Worm (Caenorhabditis elegans) whole organism, young adult: ENCODE results near the gene gtap-2.

ENCODE experiments used
- B0035.1 ChIP-seq: sonication (generic microtip); optimal IDR thresholded peaks from 2 replicates; lab custom pipeline; 2016; ENCODE audit warnings: missing genetic modification characterization, mild to moderate bottlenecking, missing compliant biosample characterization, missing genotype, missing genetic modification reagents
- B0261.1 ChIP-seq: sonication (generic microtip); optimal IDR thresholded peaks from 2 replicates; lab custom pipeline; 2016; ENCODE audit warnings: mild to moderate bottlenecking, missing genetic modification characterization, moderate library complexity, missing compliant biosample characterization
- B0336.3 ChIP-seq: fragments of 200-800 bp; sonication (Bioruptor generic); IDR thresholded peaks from 2 replicates; pipeline ENCODE4 v1.3.6; 2022; ENCODE audit warnings: missing genetic modification characterization, missing compliant biosample characterization
- F23B12.7 ChIP-seq: sonication (generic microtip); optimal IDR thresholded peaks from 2 replicates; lab custom pipeline; 2017; ENCODE audit warnings: missing genetic modification characterization, mild to moderate bottlenecking, missing compliant biosample characterization, antibody characterized with exemption, moderate library complexity; ENCODE audit not compliant: insufficient read depth
- F33H1.4 ChIP-seq: fragments of 200-800 bp; sonication (Bioruptor generic); IDR thresholded peaks from 2 replicates; pipeline ENCODE4 v1.3.6; 2022; ENCODE audit warnings: missing genetic modification reagents, missing genetic modification characterization, missing compliant biosample characterization
- T07F8.4 ChIP-seq: sonication (generic microtip); optimal IDR thresholded peaks from 2 replicates; lab custom pipeline; 2016; ENCODE audit warnings: mild to moderate bottlenecking, missing genetic modification characterization, moderate library complexity, missing compliant biosample characterization
- Y53F4B.3 ChIP-seq: fragments of 200-800 bp; sonication (Bioruptor generic); IDR thresholded peaks from 2 replicates; pipeline ENCODE4 v1.3.6; 2022; ENCODE audit warnings: missing genetic modification reagents, missing genetic modification characterization, missing compliant biosample characterization
- Y53G8AR.9 ChIP-seq: fragments of 200-800 bp; sonication (Bioruptor generic); conservative IDR thresholded peaks from 2 replicates; pipeline ENCODE4 v1.3.6; 2022; ENCODE audit warnings: missing genetic modification reagents, missing genetic modification characterization, missing compliant biosample characterization
- Y79H2A.3 ChIP-seq: fragments of 200-800 bp; sonication (Bioruptor generic); conservative IDR thresholded peaks from 2 replicates; pipeline ENCODE4 v1.3.6; 2022; ENCODE audit warnings: missing genetic modification reagents, missing genetic modification characterization, missing compliant biosample characterization
- akir-1 ChIP-seq: fragments of 200-800 bp; sonication (Bioruptor generic); optimal IDR thresholded peaks from 2 replicates; lab custom pipeline; 2018; ENCODE audit warnings: mild to moderate bottlenecking, missing genetic modification characterization, moderate library complexity, missing compliant biosample characterization
- aptf-3 ChIP-seq: fragments of 200-800 bp; sonication (Bioruptor generic); IDR thresholded peaks from 2 replicates; pipeline ENCODE4 v1.3.6; 2022; ENCODE audit warnings: missing genetic modification characterization, missing compliant biosample characterization
- attf-3 ChIP-seq: fragments of 200-800 bp; sonication (Bioruptor generic); conservative IDR thresholded peaks from 2 replicates; pipeline ENCODE4 v1.3.6; 2022; ENCODE audit warnings: missing genetic modification reagents, missing genetic modification characterization, missing compliant biosample characterization
- bed-2 ChIP-seq: fragments of 200-800 bp; sonication (Bioruptor generic); IDR thresholded peaks from 2 replicates; pipeline ENCODE4 v1.3.6; 2022; ENCODE audit warnings: missing genetic modification reagents, missing genetic modification characterization, missing compliant biosample characterization
- ceh-100 ChIP-seq: fragments of 200-800 bp; sonication (Bioruptor generic); IDR thresholded peaks from 2 replicates; pipeline ENCODE4 v1.3.6; 2022; ENCODE audit warnings: missing genetic modification reagents, missing genetic modification characterization, missing compliant biosample characterization
- ceh-58 ChIP-seq: fragments of 200-800 bp; sonication (Bioruptor generic); IDR thresholded peaks from 2 replicates; pipeline ENCODE4 v1.3.6; 2022; ENCODE audit warnings: missing genetic modification characterization, missing compliant biosample characterization
- die-1 ChIP-seq: sonication (generic microtip); optimal IDR thresholded peaks from 2 replicates; lab custom pipeline; 2016; ENCODE audit warnings: missing genotype, mild to moderate bottlenecking, missing genetic modification characterization, missing compliant biosample characterization
- dox-1 ChIP-seq: fragments of 200-800 bp; sonication (Bioruptor generic); IDR thresholded peaks from 2 replicates; pipeline ENCODE4 v1.3.6; 2022; ENCODE audit warnings: missing genetic modification reagents, missing genetic modification characterization, missing compliant biosample characterization
- egrh-3 ChIP-seq: fragments of 200-800 bp; sonication (Bioruptor generic); IDR thresholded peaks from 2 replicates; pipeline ENCODE4 v1.3.6; 2022; ENCODE audit warnings: missing genetic modification reagents, missing genetic modification characterization, missing compliant biosample characterization
- ets-4 ChIP-seq: fragments of 200-800 bp; sonication (Bioruptor generic); optimal IDR thresholded peaks from 2 replicates; lab custom pipeline; 2018; ENCODE audit warnings: mild to moderate bottlenecking, missing genetic modification characterization, missing compliant biosample characterization
- hlh-12 ChIP-seq: sonication (generic microtip); optimal IDR thresholded peaks from 2 replicates; lab custom pipeline; 2016; ENCODE audit warnings: missing genetic modification characterization, missing compliant biosample characterization
- hlh-26 ChIP-seq: fragments of 200-800 bp; sonication (Bioruptor generic); conservative IDR thresholded peaks from 2 replicates; pipeline ENCODE4 v1.3.6; 2022; ENCODE audit warnings: missing genetic modification reagents, missing genetic modification characterization, missing compliant biosample characterization
- hmg-20 ChIP-seq: fragments of 200-800 bp; sonication (Bioruptor generic); IDR thresholded peaks from 2 replicates; pipeline ENCODE4 v1.3.6; 2022; ENCODE audit warnings: missing genetic modification reagents, missing genetic modification characterization, missing compliant biosample characterization
- let-607 ChIP-seq, 2 experiments: fragments of 200-800 bp in 1 of 2; sonication (Bioruptor generic) in 1 of 2; sonication (generic microtip) in 1 of 2; optimal IDR thresholded peaks; 2 replicates each; lab custom pipeline; 2016 to 2018; ENCODE audit warnings: mild to moderate bottlenecking in 2 of 2, missing compliant biosample characterization in 2 of 2, missing genetic modification characterization in 2 of 2, moderate library complexity in 2 of 2, missing genotype in 1 of 2
- lin-35 ChIP-seq, 3 experiments: fragments of 150-350 bp in 2 of 3; sonication (generic microtip) in 1 of 3; optimal IDR thresholded peaks; 2 replicates each; lab custom pipeline; 2014 to 2018; ENCODE audit warnings: missing biosample characterization in 3 of 3, missing genetic modification characterization in 3 of 3, missing genetic modification reagents in 3 of 3
- lsy-27 ChIP-seq: sonication (generic microtip); optimal IDR thresholded peaks from 2 replicates; lab custom pipeline; 2017; ENCODE audit warnings: missing genetic modification characterization, mild to moderate bottlenecking, missing compliant biosample characterization, antibody characterized with exemption, missing genotype, borderline replicate concordance; ENCODE audit not compliant: insufficient read depth
- madf-10 ChIP-seq: sonication (generic microtip); optimal IDR thresholded peaks from 2 replicates; lab custom pipeline; 2016; ENCODE audit warnings: mild to moderate bottlenecking, missing genetic modification characterization, missing compliant biosample characterization
- madf-3 ChIP-seq: fragments of 200-800 bp; sonication (Bioruptor generic); IDR thresholded peaks from 2 replicates; pipeline ENCODE4 v1.3.6; 2022; ENCODE audit warnings: missing genetic modification reagents, missing genetic modification characterization, missing compliant biosample characterization
- mes-4 ChIP-seq: sonication (generic microtip); optimal IDR thresholded peaks from 2 replicates; lab custom pipeline; 2016; ENCODE audit warnings: missing genotype, missing genetic modification characterization, missing compliant biosample characterization
- nfya-2 ChIP-seq: fragments of 200-800 bp; sonication (Bioruptor generic); IDR thresholded peaks from 2 replicates; pipeline ENCODE4 v1.3.6; 2022; ENCODE audit warnings: missing genetic modification reagents, missing genetic modification characterization, missing compliant biosample characterization
- nhr-80 ChIP-seq: sonication (generic microtip); optimal IDR thresholded peaks from 2 replicates; lab custom pipeline; 2016; ENCODE audit warnings: missing genetic modification characterization, missing compliant biosample characterization
- pbrm-1 ChIP-seq: fragments of 200-800 bp; sonication (Bioruptor generic); IDR thresholded peaks from 2 replicates; pipeline ENCODE4 v1.3.6; 2022; ENCODE audit warnings: missing genetic modification reagents, missing genetic modification characterization, missing compliant biosample characterization
- rcor-1 ChIP-seq: fragments of 200-800 bp; sonication (Bioruptor generic); IDR thresholded peaks from 2 replicates; pipeline ENCODE4 v1.3.6; 2022; ENCODE audit warnings: missing genetic modification reagents, missing genetic modification characterization, missing compliant biosample characterization
- rpc-1 ChIP-seq, 2 experiments: fragments of 150-350 bp in 1 of 2; sonication (generic microtip) in 1 of 2; optimal IDR thresholded peaks; 2 replicates each; lab custom pipeline; 2014 to 2018; ENCODE audit warnings: missing biosample characterization in 1 of 2, missing genetic modification characterization in 1 of 2, missing genetic modification reagents in 1 of 2, missing genotype in 1 of 2
- sdz-38 ChIP-seq: sonication (generic microtip); optimal IDR thresholded peaks from 2 replicates; lab custom pipeline; 2016; ENCODE audit warnings: missing genotype, missing genetic modification characterization, missing compliant biosample characterization
- snpc-1.1 ChIP-seq: sonication (generic microtip); optimal IDR thresholded peaks from 2 replicates; lab custom pipeline; 2017; ENCODE audit warnings: missing genetic modification characterization, mild to moderate bottlenecking, missing compliant biosample characterization, antibody characterized with exemption, moderate library complexity, missing genotype, missing genetic modification reagents; ENCODE audit not compliant: insufficient read depth
- snpc-3.4 ChIP-seq: sonication (generic microtip); optimal IDR thresholded peaks from 2 replicates; lab custom pipeline; 2017; ENCODE audit warnings: missing genetic modification characterization, mild to moderate bottlenecking, missing compliant biosample characterization, antibody characterized with exemption, moderate library complexity, missing genotype, missing genetic modification reagents
- snpc-4 ChIP-seq, 5 experiments: fragments of 150-350 bp in 1 of 5; sonication (generic microtip) in 4 of 5; optimal IDR thresholded peaks; 2 replicates each; lab custom pipeline; 2014 to 2018; ENCODE audit warnings: missing genetic modification characterization in 5 of 5, missing biosample characterization in 3 of 5, antibody characterized with exemption in 2 of 5, mild to moderate bottlenecking in 2 of 5, missing compliant biosample characterization in 2 of 5, missing genotype in 2 of 5, moderate library complexity in 2 of 5, missing genetic modification reagents in 1 of 5
- sptf-2 ChIP-seq: fragments of 200-800 bp; sonication (Bioruptor generic); optimal IDR thresholded peaks from 2 replicates; lab custom pipeline; 2018; ENCODE audit warnings: mild to moderate bottlenecking, missing genetic modification characterization, missing compliant biosample characterization
- tlf-1 ChIP-seq: fragments of 200-800 bp; sonication (Bioruptor generic); optimal IDR thresholded peaks from 2 replicates; lab custom pipeline; 2018; ENCODE audit warnings: mild to moderate bottlenecking, missing genetic modification characterization, missing compliant biosample characterization
- zfh-2 ChIP-seq: fragments of 200-800 bp; sonication (Bioruptor generic); conservative IDR thresholded peaks from 2 replicates; pipeline ENCODE4 v1.3.6; 2022; ENCODE audit warnings: missing genetic modification reagents, missing genetic modification characterization, missing compliant biosample characterization
- ztf-26 ChIP-seq: sonication (generic microtip); optimal IDR thresholded peaks from 2 replicates; lab custom pipeline; 2017; ENCODE audit warnings: missing genetic modification characterization, missing compliant biosample characterization
- ztf-28 ChIP-seq: fragments of 200-800 bp; sonication (Bioruptor generic); IDR thresholded peaks from 2 replicates; pipeline ENCODE4 v1.3.6; 2022; ENCODE audit warnings: missing genetic modification reagents, missing genetic modification characterization, missing compliant biosample characterization
- ztf-3 ChIP-seq: fragments of 200-800 bp; sonication (Bioruptor generic); optimal IDR thresholded peaks from 2 replicates; lab custom pipeline; 2018; ENCODE audit warnings: mild to moderate bottlenecking, missing genetic modification characterization, missing compliant biosample characterization

The gtap-2 gene

DNA sequence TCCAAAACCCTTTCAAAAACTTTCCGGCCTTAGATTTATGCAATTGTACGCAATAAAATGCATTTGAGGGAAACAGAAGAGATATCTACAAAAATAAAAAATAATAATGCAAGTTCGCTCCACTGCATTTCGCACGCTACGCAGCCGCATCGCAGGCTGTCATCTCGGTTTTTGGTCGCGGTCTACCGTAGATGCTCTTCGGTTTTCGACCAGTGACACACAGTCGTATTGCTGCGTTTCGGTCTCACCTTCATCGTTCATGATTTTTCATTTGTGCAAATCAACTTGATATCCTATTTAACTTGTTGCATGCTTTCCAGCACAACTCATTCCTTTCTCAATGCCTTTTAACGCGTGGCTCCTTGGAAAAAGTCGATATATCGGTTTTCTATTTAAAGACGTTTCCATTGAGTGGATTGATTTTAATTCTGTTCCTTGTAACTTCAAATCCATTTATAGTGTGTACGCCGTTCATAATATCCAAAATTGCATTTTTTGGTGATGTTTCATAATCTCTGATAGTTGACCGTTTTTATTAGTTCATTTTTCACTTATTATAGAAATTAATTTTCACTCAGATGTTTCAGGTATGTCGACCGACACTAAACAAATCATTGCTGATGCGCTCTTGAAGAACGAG is 27.6 kb upstream of the gtap-2 start, which contains the start of gene vha-1 (continued):
- no peak for TF ChIP-seq hlh-12 (tag; lab: Kevin White, UChicago)
- peak; percentile 67 for TF ChIP-seq ztf-26
- TF ChIP-seq F23B12.7 (tag; lab: Kevin White, UChicago), result peak; percentile 54
- no peak for TF ChIP-seq snpc-4 (GFP tag; optimal IDR thresholded peaks at IDR 0.05; lab: Kevin White, UChicago)
- peak in 3 of 4 experiments; percentile 36 to 62 (median 46) for TF ChIP-seq snpc-4 (tag; optimal IDR thresholded peaks at IDR 0.05; lab: Kevin White, UChicago)
- peak; percentile 66 for TF ChIP-seq tlf-1
- TF ChIP-seq sptf-2 (GFP tag; lab: Kevin White, UChicago), result no peak
- no peak for TF ChIP-seq nfya-2 (GFP tag; lab: Robert Waterston, UW)
- no peak for TF ChIP-seq bed-2 (GFP tag; lab: Robert Waterston, UW)
- TF ChIP-seq Y53F4B.3 (GFP tag; lab: Robert Waterston, UW), result no peak
- peak; percentile 98 for TF ChIP-seq nhr-80 (tag; lab: Kevin White, UChicago)
- no peak for TF ChIP-seq Y79H2A.3 (GFP tag; lab: Robert Waterston, UW)
- TF ChIP-seq akir-1 (GFP tag; lab: Kevin White, UChicago), result no peak
- peak; percentile 43 for TF ChIP-seq lsy-27
- peak; percentile 55; the same call in 1 of the 2 replicates for TF ChIP-seq zfh-2 (GFP tag; lab: Robert Waterston, UW)

DNA sequence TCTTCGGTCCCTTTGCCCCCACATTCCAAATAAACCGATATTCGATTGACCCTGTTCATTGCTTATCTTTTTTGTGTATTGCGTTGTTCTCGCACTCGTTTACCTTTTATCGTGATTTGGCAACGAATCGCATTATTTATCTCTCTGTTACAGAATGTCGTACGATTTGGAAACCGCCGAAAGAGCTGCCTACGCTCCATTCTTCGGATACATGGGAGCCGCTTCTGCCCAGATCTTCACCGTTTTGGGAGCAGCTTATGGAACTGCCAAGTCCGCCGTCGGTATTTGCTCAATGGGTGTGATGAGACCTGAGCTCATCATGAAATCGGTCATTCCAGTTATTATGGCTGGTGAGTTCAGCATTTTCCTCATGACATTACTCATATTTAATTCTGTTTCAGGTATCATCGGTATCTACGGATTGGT is 26.3 kb upstream of the gtap-2 start, which contains the start of gene vha-2:
Gene vha-2 (plus strand): TSS at position 154 of the 426 bp plus-strand sequence.
- TF ChIP-seq B0261.1 (no peak), die-1 (tag; lab: Kevin White, UChicago) (peak; percentile 62), B0035.1 (peak; percentile 55), ztf-26 (peak; percentile 23), rpc-1 (optimal IDR thresholded peaks at IDR 0.05; lab: Kevin White, UChicago) (no peak), rpc-1 (tag; optimal IDR thresholded peaks at IDR 0.05; lab: Kevin White, UChicago) (no peak), dox-1 (GFP tag; lab: Robert Waterston, UW) (peak; percentile 31), ceh-58 (no peak), Y53G8AR.9 (GFP tag; lab: Robert Waterston, UW) (peak; percentile 80), ztf-28 (no peak), hmg-20 (GFP tag; lab: Robert Waterston, UW) (no peak), T07F8.4 (tag; lab: Kevin White, UChicago) (no peak), lin-35 (GFP tag; optimal IDR thresholded peaks at IDR 0.05; lab: Kevin White, UChicago) (no peak), hlh-26 (GFP tag; lab: Robert Waterston, UW) (no peak), madf-3 (GFP tag; lab: Robert Waterston, UW) (0 out of 2 replicates have a peak, but pooled peaks have one; percentile 64), snpc-3.4 (no peak), sptf-2 (GFP tag; lab: Kevin White, UChicago) (no peak), ztf-3 (no peak), let-607 (tag; optimal IDR thresholded peaks at IDR 0.05; lab: Kevin White, UChicago) (peak in 1 of 2 experiments; percentile 30), sdz-38 (tag; lab: Kevin White, UChicago) (no peak), B0336.3 (GFP tag; lab: Robert Waterston, UW) (peak; percentile 92), aptf-3 (GFP tag; lab: Robert Waterston, UW) (no peak), snpc-1.1 (tag; lab: Kevin White, UChicago) (no peak), ceh-100 (GFP tag; lab: Robert Waterston, UW) (no peak), bed-2 (GFP tag; lab: Robert Waterston, UW) (no peak), snpc-4 (GFP tag; optimal IDR thresholded peaks at IDR 0.05; lab: Kevin White, UChicago) (no peak), snpc-4 (tag; optimal IDR thresholded peaks at IDR 0.05; lab: Kevin White, UChicago) (peak in 1 of 4 experiments; percentile 29), rcor-1 (GFP tag; lab: Robert Waterston, UW) (no peak), egrh-3 (GFP tag; lab: Robert Waterston, UW) (no peak), madf-10 (tag; lab: Kevin White, UChicago) (peak; percentile 23), Y53F4B.3 (GFP tag; lab: Robert Waterston, UW) (no peak), pbrm-1 (GFP tag; lab: Robert Waterston, UW) (peak; percentile 75), mes-4 (no peak), attf-3 (GFP tag; lab: Robert Waterston, UW) (no peak), ets-4 (GFP tag; lab: Kevin White, UChicago) (peak; percentile 66), F23B12.7 (tag; lab: Kevin White, UChicago) (no peak), F33H1.4 (GFP tag; lab: Robert Waterston, UW) (no peak; the same call in 1 of the 2 replicates)
